Fruit fly (Drosophila melanogaster): ENCODE measurements around the gene cv.
A peak's percentile ranks its signal among the peaks of the same experiment; 100 is the strongest.

The cv gene

DNA sequence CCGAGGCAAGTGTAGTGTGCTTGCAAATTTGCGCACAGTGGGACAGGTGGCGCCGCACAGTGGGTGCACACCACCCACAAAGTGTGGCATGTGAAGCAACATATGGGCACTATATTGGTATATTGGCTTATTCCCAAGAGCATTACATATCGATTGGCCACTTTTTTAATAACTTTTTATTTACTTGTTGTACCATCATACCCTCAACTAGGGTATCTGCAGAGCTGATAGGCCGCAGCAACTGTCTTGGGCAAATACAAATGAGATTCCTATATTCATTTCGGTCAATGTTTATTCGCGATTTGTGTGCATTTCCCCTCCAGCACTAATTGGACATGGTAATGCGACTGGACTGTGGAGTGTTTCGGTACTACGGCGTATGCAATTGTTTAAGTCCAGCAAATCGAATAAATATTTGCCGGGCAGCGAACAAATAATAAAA is 35.0 kb downstream of the cv start (continued):
- TF ChIP-seq gfzf (GFP tag; optimal IDR thresholded peaks at IDR 0.05) (no peak), crol (GFP tag; IDR thresholded peaks at IDR 0.05) (no peak), pho (GFP tag; optimal IDR thresholded peaks at IDR 0.05) (no peak), abd-A (tag; optimal IDR thresholded peaks at IDR 0.05) (no peak), CG11093 (GFP tag; IDR thresholded peaks at IDR 0.05) (peak; percentile 51; the same call in 1 of the 3 replicates), CG2889 (GFP tag; IDR thresholded peaks at IDR 0.05) (0 out of 3 replicates have a peak, but pooled peaks have one; percentile 46), CG12769 (tag; optimal IDR thresholded peaks at IDR 0.05) (peak; percentile 43), CG15011 (GFP tag; optimal IDR thresholded peaks at IDR 0.05) (no peak), Sin3A (optimal IDR thresholded peaks at IDR 0.05) (no peak), CG33213 (GFP tag; optimal IDR thresholded peaks at IDR 0.05) (peak; percentile 56), CG9215 (GFP tag; IDR thresholded peaks at IDR 0.05) (no peak), sim (GFP tag; IDR thresholded peaks at IDR 0.05) (no peak), zfh1 (GFP tag; IDR thresholded peaks at IDR 0.05) (peak; percentile 74), B-H1 (GFP tag; IDR thresholded peaks at IDR 0.05) (no peak), CG6689 (GFP tag; IDR thresholded peaks at IDR 0.05) (peak; percentile 52; the same call in 1 of the 2 replicates), Lpt (GFP tag; optimal IDR thresholded peaks at IDR 0.05) (no peak), maf-S (GFP tag; optimal IDR thresholded peaks at IDR 0.05) (no peak), nerfin-2 (GFP tag; IDR thresholded peaks at IDR 0.05; ENCODE audit: partially characterized antibody) (no peak), CG7357 (GFP tag; IDR thresholded peaks at IDR 0.05) (0 out of 3 replicates have a peak, but pooled peaks have one; percentile 36), BEAF-32 (GFP tag; optimal IDR thresholded peaks at IDR 0.05) (no peak), CG10267 (tag; optimal IDR thresholded peaks at IDR 0.05) (no peak), CG2116 (GFP tag; optimal IDR thresholded peaks at IDR 0.05) (peak; percentile 27), fd3F (GFP tag; optimal IDR thresholded peaks at IDR 0.05) (no peak), CG18764 (GFP tag; optimal IDR thresholded peaks at IDR 0.05) (no peak), CG10462 (GFP tag; optimal IDR thresholded peaks at IDR 0.05) (no peak), oc (tag; optimal IDR thresholded peaks at IDR 0.05) (no peak), cg (GFP tag; optimal IDR thresholded peaks at IDR 0.05) (no peak), CG14050 (GFP tag; IDR thresholded peaks at IDR 0.05) (peak; percentile 28; the same call in 1 of the 3 replicates), caup (GFP tag; optimal IDR thresholded peaks at IDR 0.05; ENCODE audit: severe bottlenecking) (peak; percentile 1), chif (GFP tag; optimal IDR thresholded peaks at IDR 0.05) (peak; percentile 24 to 37), CG8281 (tag; optimal IDR thresholded peaks at IDR 0.05) (peak; percentile 27), ci (GFP tag; IDR thresholded peaks at IDR 0.05) (peak; percentile 72), CG15479 (GFP tag; optimal IDR thresholded peaks at IDR 0.05) (no peak), CG17385 (GFP tag; optimal IDR thresholded peaks at IDR 0.05) (no peak), CG4360 (GFP tag; IDR thresholded peaks at IDR 0.05) (no peak), CG8478 (optimal IDR thresholded peaks at IDR 0.05) (no peak), Dfd (GFP tag; optimal IDR thresholded peaks at IDR 0.05) (no peak), klu (GFP tag; IDR thresholded peaks at IDR 0.05) (no peak), nerfin-1 (tag; optimal IDR thresholded peaks at IDR 0.05) (peak; percentile 51), Ravus (GFP tag; IDR thresholded peaks at IDR 0.05) (no peak), CG3838 (GFP tag; optimal IDR thresholded peaks at IDR 0.05) (no peak), Gug (GFP tag; IDR thresholded peaks at IDR 0.05) (peak; percentile 17; the same call in 1 of the 4 replicates), Jarid2 (GFP tag; optimal IDR thresholded peaks at IDR 0.05) (peak; percentile 22), Fer3 (tag; optimal IDR thresholded peaks at IDR 0.05) (peak; percentile 31), wor (GFP tag; IDR thresholded peaks at IDR 0.05) (peak; percentile 64), Nf-YB (GFP tag; optimal IDR thresholded peaks at IDR 0.05) (peak; percentile 29), Vsx1 (GFP tag; optimal IDR thresholded peaks at IDR 0.05) (peak; percentile 21), jumu (GFP tag; optimal IDR thresholded peaks at IDR 0.05) (no peak), CG7839 (tag; optimal IDR thresholded peaks at IDR 0.05) (peak; percentile 49), Hr51 (GFP tag; optimal IDR thresholded peaks at IDR 0.05) (peak; percentile 33 to 38), ash1 (GFP tag; optimal IDR thresholded peaks at IDR 0.05) (no peak)
